Worm (Caenorhabditis elegans) whole organism, L4 larva: Measurements from ENCODE around the gene R02D5.3.

ENCODE experiments used
- D1046.2 ChIP-seq: fragments of 200-800 bp; sonication (Bioruptor generic); IDR thresholded peaks from 2 replicates; pipeline ENCODE4 v1.3.6; 2022; ENCODE audit warnings: missing genetic modification characterization, missing compliant biosample characterization
- F10B5.3 ChIP-seq: sonication (generic microtip); optimal IDR thresholded peaks from 2 replicates; lab custom pipeline; 2016; ENCODE audit warnings: mild to moderate bottlenecking, missing genetic modification characterization, missing compliant biosample characterization
- F37D6.2 ChIP-seq: sonication (generic microtip); optimal IDR thresholded peaks from 2 replicates; lab custom pipeline; 2016; ENCODE audit warnings: mild to moderate bottlenecking, missing genetic modification characterization, missing compliant biosample characterization
- R02D3.7 ChIP-seq: fragments of 150-350 bp; sonication (generic microtip); optimal IDR thresholded peaks from 3 replicates; lab custom pipeline; 2014; ENCODE audit warnings: missing biosample characterization, missing genetic modification characterization
- T26A8.4 ChIP-seq: fragments of 200-800 bp; sonication (Bioruptor generic); IDR thresholded peaks from 2 replicates; pipeline ENCODE4 v1.3.6; 2022; ENCODE audit warnings: missing genetic modification characterization, missing compliant biosample characterization
- Y105C5A.15 ChIP-seq: fragments of 200-800 bp; sonication (Bioruptor generic); IDR thresholded peaks from 2 replicates; pipeline ENCODE4 v1.3.6; 2022; ENCODE audit warnings: missing genetic modification characterization, missing compliant biosample characterization
- Y75B8A.6 ChIP-seq: fragments of 200-800 bp; sonication (Bioruptor generic); IDR thresholded peaks from 2 replicates; pipeline ENCODE4 v1.3.6; 2022; ENCODE audit warnings: missing genetic modification reagents, missing genetic modification characterization, missing compliant biosample characterization
- aly-2 ChIP-seq: sonication (generic microtip); optimal IDR thresholded peaks from 2 replicates; lab custom pipeline; 2018; ENCODE audit warnings: missing biosample characterization, missing genetic modification characterization
- ama-1 ChIP-seq: fragments of 150-350 bp; optimal IDR thresholded peaks from 2 replicates; lab custom pipeline; 2014; ENCODE audit warnings: inconsistent platforms, mixed read lengths
- attf-4 ChIP-seq: sonication (generic microtip); optimal IDR thresholded peaks from 3 replicates; lab custom pipeline; 2017; ENCODE audit warnings: missing biosample characterization, missing genetic modification characterization
- ceh-82 ChIP-seq: sonication (generic microtip); optimal IDR thresholded peaks from 2 replicates; lab custom pipeline; 2017; ENCODE audit warnings: missing biosample characterization, missing genetic modification characterization
- daf-19 ChIP-seq: fragments of 200-800 bp; sonication (Bioruptor generic); conservative IDR thresholded peaks from 2 replicates; pipeline ENCODE4 v1.3.6; 2022; ENCODE audit warnings: missing genetic modification characterization, missing compliant biosample characterization
- daf-8 ChIP-seq: fragments of 200-800 bp; sonication (Bioruptor generic); IDR thresholded peaks from 2 replicates; pipeline ENCODE4 v1.3.6; 2022; ENCODE audit warnings: missing genetic modification characterization, missing compliant biosample characterization
- dmd-9 ChIP-seq: fragments of 200-800 bp; sonication (Bioruptor generic); IDR thresholded peaks from 2 replicates; pipeline ENCODE4 v1.3.6; 2022; ENCODE audit warnings: missing genetic modification reagents, missing genetic modification characterization, missing compliant biosample characterization
- egl-27 ChIP-seq: sonication (generic microtip); optimal IDR thresholded peaks from 3 replicates; lab custom pipeline; 2017; ENCODE audit warnings: missing biosample characterization, missing genetic modification reagents, missing genetic modification characterization
- fkh-10 ChIP-seq: fragments of 150-350 bp; optimal IDR thresholded peaks from 2 replicates; lab custom pipeline; 2014; ENCODE audit warnings: missing biosample characterization, missing genetic modification reagents, missing genetic modification characterization
- hif-1 ChIP-seq, 2 experiments: sonication (generic microtip); optimal IDR thresholded peaks; 2 replicates each; lab custom pipeline; 2016 to 2017; ENCODE audit warnings: missing compliant biosample characterization in 2 of 2, missing genetic modification characterization in 2 of 2, missing genetic modification reagents in 2 of 2, missing genotype in 2 of 2, mild to moderate bottlenecking in 1 of 2
- hlh-11 ChIP-seq: fragments of 200-800 bp; sonication (Bioruptor generic); optimal IDR thresholded peaks from 2 replicates; lab custom pipeline; 2018; ENCODE audit warnings: mild to moderate bottlenecking, missing genetic modification characterization, missing compliant biosample characterization
- hmg-1.1 ChIP-seq: fragments of 200-800 bp; sonication (Bioruptor generic); IDR thresholded peaks from 2 replicates; pipeline ENCODE4 v1.3.6; 2022; ENCODE audit warnings: missing genetic modification reagents, missing genetic modification characterization, missing compliant biosample characterization
- jun-1 ChIP-seq: fragments of 150-350 bp; optimal IDR thresholded peaks from 2 replicates; lab custom pipeline; 2014; ENCODE audit warnings: missing biosample characterization, missing genetic modification reagents, missing genetic modification characterization
- lim-7 ChIP-seq: fragments of 200-800 bp; sonication (Bioruptor generic); IDR thresholded peaks from 2 replicates; pipeline ENCODE4 v1.3.6; 2022; ENCODE audit warnings: missing genetic modification characterization, missing compliant biosample characterization
- lin-39 ChIP-seq: fragments of 150-350 bp; optimal IDR thresholded peaks from 2 replicates; lab custom pipeline; 2014; ENCODE audit warnings: missing biosample characterization, missing genetic modification reagents, missing genetic modification characterization
- mep-1 ChIP-seq: fragments of 150-350 bp; sonication (generic microtip); optimal IDR thresholded peaks from 3 replicates; lab custom pipeline; 2014; ENCODE audit warnings: missing biosample characterization, missing genetic modification characterization
- mxl-3 ChIP-seq: fragments of 200-800 bp; sonication (Bioruptor generic); optimal IDR thresholded peaks from 2 replicates; lab custom pipeline; 2018; ENCODE audit warnings: mild to moderate bottlenecking, missing genetic modification characterization, missing compliant biosample characterization
- nhr-10 ChIP-seq: fragments of 150-350 bp; optimal IDR thresholded peaks from 2 replicates; lab custom pipeline; 2014; ENCODE audit warnings: missing biosample characterization, missing genetic modification characterization
- nhr-102 ChIP-seq: sonication (generic microtip); optimal IDR thresholded peaks from 2 replicates; lab custom pipeline; 2016; ENCODE audit warnings: mild to moderate bottlenecking, missing genetic modification characterization, moderate library complexity, missing compliant biosample characterization
- nhr-11 ChIP-seq: fragments of 150-350 bp; optimal IDR thresholded peaks from 2 replicates; lab custom pipeline; 2014; ENCODE audit warnings: missing biosample characterization, missing genetic modification characterization
- nhr-237 ChIP-seq: sonication (generic microtip); optimal IDR thresholded peaks from 2 replicates; lab custom pipeline; 2017; ENCODE audit warnings: missing biosample characterization, missing genetic modification characterization
- nhr-25 ChIP-seq: sonication (generic microtip); optimal IDR thresholded peaks from 2 replicates; lab custom pipeline; 2017; ENCODE audit warnings: missing genetic modification characterization, mild to moderate bottlenecking, missing compliant biosample characterization, antibody characterized with exemption, moderate library complexity, borderline replicate concordance; ENCODE audit not compliant: insufficient read depth
- nhr-42 ChIP-seq: fragments of 200-800 bp; sonication (Bioruptor generic); IDR thresholded peaks from 2 replicates; pipeline ENCODE4 v1.3.6; 2022; ENCODE audit warnings: missing genetic modification characterization, missing compliant biosample characterization
- nhr-77 ChIP-seq: fragments of 150-350 bp; optimal IDR thresholded peaks from 2 replicates; lab custom pipeline; 2014; ENCODE audit warnings: missing biosample characterization, missing genetic modification characterization
- pha-4 ChIP-seq, 2 experiments: fragments of 150-350 bp in 1 of 2; fragments of 200-800 bp in 1 of 2; sonication (Bioruptor generic) in 1 of 2; IDR thresholded peaks in 1 of 2; optimal IDR thresholded peaks in 1 of 2; 2 replicates each; pipeline versions ENCODE4 v1.3.6 to Lab custom; 2014 to 2022; ENCODE audit warnings: missing genetic modification characterization in 2 of 2, missing genetic modification reagents in 2 of 2, missing biosample characterization in 1 of 2, missing compliant biosample characterization in 1 of 2
- saeg-2 ChIP-seq: fragments of 200-800 bp; sonication (Bioruptor generic); IDR thresholded peaks from 2 replicates; pipeline ENCODE4 v1.3.6; 2022; ENCODE audit warnings: missing genetic modification reagents, missing genetic modification characterization, missing compliant biosample characterization
- sdz-12 ChIP-seq: fragments of 200-800 bp; sonication (Bioruptor generic); optimal IDR thresholded peaks from 2 replicates; lab custom pipeline; 2018; ENCODE audit warnings: mild to moderate bottlenecking, missing genetic modification characterization, missing compliant biosample characterization
- snpc-4 ChIP-seq: fragments of 150-350 bp; optimal IDR thresholded peaks from 2 replicates; lab custom pipeline; 2014; ENCODE audit warnings: missing biosample characterization, missing genetic modification characterization
- spr-1 ChIP-seq: sonication (generic microtip); optimal IDR thresholded peaks from 2 replicates; lab custom pipeline; 2016; ENCODE audit warnings: mild to moderate bottlenecking, missing genetic modification characterization, missing compliant biosample characterization
- spr-3 ChIP-seq: fragments of 200-800 bp; sonication (Bioruptor generic); optimal IDR thresholded peaks from 2 replicates; lab custom pipeline; 2018; ENCODE audit warnings: mild to moderate bottlenecking, missing genetic modification characterization, missing compliant biosample characterization
- tag-97 ChIP-seq: fragments of 200-800 bp; sonication (Bioruptor generic); IDR thresholded peaks from 2 replicates; pipeline ENCODE4 v1.3.6; 2022; ENCODE audit warnings: missing genetic modification characterization, missing compliant biosample characterization
- unc-39 ChIP-seq: sonication (generic microtip); optimal IDR thresholded peaks from 2 replicates; lab custom pipeline; 2017; ENCODE audit warnings: missing biosample characterization, missing genetic modification characterization
- zfp-2 ChIP-seq: sonication (generic microtip); optimal IDR thresholded peaks from 2 replicates; lab custom pipeline; 2016; ENCODE audit warnings: mild to moderate bottlenecking, missing genetic modification characterization, missing compliant biosample characterization
- ztf-11 ChIP-seq: fragments of 150-350 bp; optimal IDR thresholded peaks from 2 replicates; lab custom pipeline; 2014; ENCODE audit warnings: missing biosample characterization, missing genetic modification characterization

Gene R02D5.3

DNA sequence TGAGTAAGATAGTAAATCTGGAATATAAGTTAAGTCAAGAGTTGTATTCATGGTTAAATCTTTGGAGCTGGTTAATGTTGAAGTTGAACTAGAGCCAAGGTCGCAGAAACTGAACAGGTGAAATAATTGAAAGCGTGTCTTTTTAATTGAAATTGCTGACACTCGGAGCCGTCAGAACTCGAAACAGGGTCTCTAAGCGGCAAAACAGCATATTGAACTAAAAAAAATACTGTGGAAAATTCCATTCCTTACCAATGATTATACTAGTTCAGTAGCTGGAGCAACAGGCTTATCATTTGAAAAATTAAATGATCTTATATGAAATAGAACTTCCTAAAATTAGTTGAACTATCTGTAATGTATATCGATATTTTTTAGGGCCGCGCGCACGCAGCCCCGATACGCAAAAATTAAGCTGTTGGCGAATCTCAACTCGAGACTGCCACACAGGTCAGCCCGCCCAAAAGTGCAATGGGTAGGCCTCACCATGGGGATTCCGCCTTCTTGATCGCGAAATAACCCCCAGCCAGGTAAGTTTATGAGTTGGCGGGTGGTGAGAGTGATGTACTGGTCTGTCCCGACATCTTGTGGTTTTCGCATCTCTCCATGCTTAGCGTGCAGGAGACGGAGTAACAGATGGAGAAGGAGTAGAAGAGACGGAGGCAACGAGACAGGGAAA is 14.6 kb upstream of the R02D5.3 start, which contains the start of gene srz-97 (continued):
- TF ChIP-seq spr-1 (tag; lab: Kevin White, UChicago) (peak; percentile 42), T26A8.4 (GFP tag; lab: Robert Waterston, UW) (peak; percentile 86), zfp-2 (tag; lab: Kevin White, UChicago) (no peak), nhr-237 (tag; lab: Kevin White, UChicago) (no peak), hif-1 (tag; optimal IDR thresholded peaks at IDR 0.05; lab: Kevin White, UChicago) (no peak), nhr-77 (tag; lab: Kevin White, UChicago) (no peak), daf-8 (GFP tag; lab: Robert Waterston, UW) (no peak), Y105C5A.15 (GFP tag; lab: Robert Waterston, UW) (0 out of 2 replicates have a peak, but pooled peaks have one; percentile 30), lin-39 (no peak), spr-3 (GFP tag; lab: Kevin White, UChicago) (no peak), nhr-25 (tag; lab: Kevin White, UChicago) (peak; percentile 21), pha-4 (GFP tag; IDR thresholded peaks at IDR 0.05; lab: Robert Waterston, UW) (no peak), pha-4 (tag; optimal IDR thresholded peaks at IDR 0.05; lab: Kevin White, UChicago) (no peak), aly-2 (tag; lab: Kevin White, UChicago) (no peak), D1046.2 (GFP tag; lab: Robert Waterston, UW) (no peak), R02D3.7 (tag; lab: Kevin White, UChicago) (no peak), ceh-82 (tag; lab: Kevin White, UChicago) (no peak), hmg-1.1 (peak; percentile 61; the same call in 1 of the 2 replicates), saeg-2 (no peak), F37D6.2 (tag; lab: Kevin White, UChicago) (no peak), ztf-11 (tag; lab: Kevin White, UChicago) (no peak), snpc-4 (tag; lab: Kevin White, UChicago) (peak; percentile 85), jun-1 (tag; lab: Kevin White, UChicago) (no peak), nhr-10 (tag; lab: Kevin White, UChicago) (no peak), egl-27 (tag; lab: Kevin White, UChicago) (no peak), mxl-3 (GFP tag; lab: Kevin White, UChicago) (peak; percentile 7), ama-1 (no peak), F10B5.3 (tag; lab: Kevin White, UChicago) (peak; percentile 37), nhr-42 (GFP tag; lab: Robert Waterston, UW) (peak; percentile 63; the same call in 1 of the 2 replicates), dmd-9 (GFP tag; lab: Robert Waterston, UW) (no peak), hlh-11 (tag; lab: Kevin White, UChicago) (peak; percentile 77), daf-19 (GFP tag; lab: Robert Waterston, UW) (0 out of 2 replicates have a peak, but pooled peaks have one; percentile 29), fkh-10 (GFP tag; lab: Kevin White, UChicago) (no peak), sdz-12 (GFP tag; lab: Kevin White, UChicago) (no peak), nhr-11 (no peak), mep-1 (no peak), tag-97 (GFP tag; lab: Robert Waterston, UW) (no peak), attf-4 (tag; lab: Kevin White, UChicago) (no peak), unc-39 (no peak), lim-7 (GFP tag; lab: Robert Waterston, UW) (no peak), Y75B8A.6 (GFP tag; lab: Robert Waterston, UW) (no peak), nhr-102 (tag; lab: Kevin White, UChicago) (peak; percentile 80)
